Fruit fly (Drosophila melanogaster): Measurements from ENCODE around the gene kumpel.

kumpel gene

dm6 chr3R:25884301-25884700, 22.5 kb upstream of the kumpel start (continued):
- no peak for TF ChIP-seq Scr (GFP tag; IDR thresholded peaks at IDR 0.05; ENCODE audit: partially characterized antibody)
- peak; percentile 72 for TF ChIP-seq vvl (GFP tag; IDR thresholded peaks at IDR 0.05)
- TF ChIP-seq CG10267 (tag; optimal IDR thresholded peaks at IDR 0.05) = peak; percentile 79
- peak; percentile 15 for TF ChIP-seq Max (GFP tag; optimal IDR thresholded peaks at IDR 0.05)
- peak; percentile 76 for TF ChIP-seq CG6689 (GFP tag; IDR thresholded peaks at IDR 0.05)
- no peak for TF ChIP-seq onecut (GFP tag; IDR thresholded peaks at IDR 0.05)
- TF ChIP-seq Bdp1 (GFP tag; optimal IDR thresholded peaks at IDR 0.05) = no peak
- TF ChIP-seq CG2116 (GFP tag; optimal IDR thresholded peaks at IDR 0.05) = peak; percentile 33
- TF ChIP-seq Sox102F (GFP tag; optimal IDR thresholded peaks at IDR 0.05) = peak; percentile 88
- peak; percentile 70 for TF ChIP-seq CG33557 (GFP tag; optimal IDR thresholded peaks at IDR 0.05)
- no peak for TF ChIP-seq Dbx (GFP tag; IDR thresholded peaks at IDR 0.05)
- peak; percentile 42 for TF ChIP-seq bcd (GFP tag; optimal IDR thresholded peaks at IDR 0.05)
- TF ChIP-seq ERR (GFP tag; optimal IDR thresholded peaks at IDR 0.05) = no peak
- TF ChIP-seq unpg (GFP tag; optimal IDR thresholded peaks at IDR 0.05) = peak; percentile 86
- TF ChIP-seq Hr51 (GFP tag; optimal IDR thresholded peaks at IDR 0.05) = peak in 1 of 2 experiments; percentile 79
- TF ChIP-seq CG1529 (GFP tag; optimal IDR thresholded peaks at IDR 0.05) = peak; percentile 63
- peak; percentile 72 for TF ChIP-seq sisA (GFP tag; IDR thresholded peaks at IDR 0.05)
- TF ChIP-seq D19A (tag; optimal IDR thresholded peaks at IDR 0.05) = peak; percentile 82
- TF ChIP-seq pita (GFP tag; optimal IDR thresholded peaks at IDR 0.05) = no peak
- no peak for TF ChIP-seq CG6791 (GFP tag; IDR thresholded peaks at IDR 0.05; ENCODE audit: partially characterized antibody)
- peak in 1 of 2 experiments; percentile 23 for TF ChIP-seq Hr78 (GFP tag; optimal IDR thresholded peaks at IDR 0.05)
- TF ChIP-seq HLH4C (GFP tag; IDR thresholded peaks at IDR 0.05; ENCODE audit: partially characterized antibody) = no peak
- peak; percentile 65 for TF ChIP-seq CG1602 (GFP tag; optimal IDR thresholded peaks at IDR 0.05)
- no peak for TF ChIP-seq HmgD (GFP tag; optimal IDR thresholded peaks at IDR 0.05)
- peak; percentile 79 for TF ChIP-seq CG15601 (tag; optimal IDR thresholded peaks at IDR 0.05)
- TF ChIP-seq nmo (GFP tag; optimal IDR thresholded peaks at IDR 0.05) = peak; percentile 84
- peak; percentile 75 for TF ChIP-seq Spps (tag; optimal IDR thresholded peaks at IDR 0.05)
- peak; percentile 30 for TF ChIP-seq fd3F (GFP tag; optimal IDR thresholded peaks at IDR 0.05)
- TF ChIP-seq aop (GFP tag; IDR thresholded peaks at IDR 0.05) = no peak
- TF ChIP-seq CG14050 (GFP tag; IDR thresholded peaks at IDR 0.05) = peak; percentile 12; the same call in 1 of the 3 replicates
- no peak for TF ChIP-seq MTF-1 (GFP tag; optimal IDR thresholded peaks at IDR 0.05; ENCODE audit: borderline replicate concordance)
- peak; percentile 81 for TF ChIP-seq PHDP (tag; optimal IDR thresholded peaks at IDR 0.05)
- no peak for TF ChIP-seq NfI (GFP tag; optimal IDR thresholded peaks at IDR 0.05)
- TF ChIP-seq esg (GFP tag; conservative IDR thresholded peaks at IDR 0.05) = peak; percentile 27; the same call in 1 of the 2 replicates
- TF ChIP-seq CG12155 (GFP tag; optimal IDR thresholded peaks at IDR 0.05) = peak; percentile 24
- peak; percentile 67 for TF ChIP-seq HLH3B (GFP tag; IDR thresholded peaks at IDR 0.05)
- peak; percentile 49 for TF ChIP-seq CG18764 (GFP tag; optimal IDR thresholded peaks at IDR 0.05)
- TF ChIP-seq tin (GFP tag; optimal IDR thresholded peaks at IDR 0.05) = peak; percentile 33
- TF ChIP-seq pan (optimal IDR thresholded peaks at IDR 0.05) = no peak
- TF ChIP-seq pan (GFP tag; optimal IDR thresholded peaks at IDR 0.05 in 1 of 2, IDR thresholded peaks at IDR 0.05 in 1 of 2) = peak in 1 of 2 experiments; percentile 68
- no peak for TF ChIP-seq Rx (GFP tag; IDR thresholded peaks at IDR 0.05)
- peak; percentile 49 for TF ChIP-seq CG10147 (GFP tag; optimal IDR thresholded peaks at IDR 0.05)
- TF ChIP-seq dysf (GFP tag; IDR thresholded peaks at IDR 0.05) = peak; percentile 43; the same call in 1 of the 3 replicates
- TF ChIP-seq CG32767 (GFP tag; IDR thresholded peaks at IDR 0.05) = peak; percentile 74
- TF ChIP-seq CG17186 (GFP tag; optimal IDR thresholded peaks at IDR 0.05) = no peak
- peak; percentile 22; the same call in 1 of the 2 replicates for TF ChIP-seq slbo (GFP tag; IDR thresholded peaks at IDR 0.05)
- peak; percentile 83 for TF ChIP-seq CG11504 (tag; optimal IDR thresholded peaks at IDR 0.05)
- TF ChIP-seq shn (GFP tag; optimal IDR thresholded peaks at IDR 0.05) = no peak
- TF ChIP-seq CG1603 (tag; optimal IDR thresholded peaks at IDR 0.05) = no peak
- peak; percentile 46; the same call in 2 of the 3 replicates for TF ChIP-seq tgo (GFP tag; IDR thresholded peaks at IDR 0.05)

Measured in whole organism, embryonic.